Worm (Caenorhabditis elegans): ENCODE results near the gene F46F2.3.

The F46F2.3 gene

ce11 chrX:15264149-15264548, 4.1 kb upstream of the F46F2.3 start:
- TF ChIP-seq madf-10 (tag; optimal IDR thresholded peaks at IDR 0.05) (no peak), mxl-1 (tag; optimal IDR thresholded peaks at IDR 0.05) (no peak), lin-35 (GFP tag; optimal IDR thresholded peaks at IDR 0.05) (no peak), ztf-3 (GFP tag; optimal IDR thresholded peaks at IDR 0.05) (no peak), die-1 (tag; optimal IDR thresholded peaks at IDR 0.05) (no peak), T07F8.4 (tag; optimal IDR thresholded peaks at IDR 0.05) (no peak), tbx-9 (tag; optimal IDR thresholded peaks at IDR 0.05; ENCODE audit: borderline replicate concordance) (no peak)

ce11 chrX:15262875-15263274, 2.8 kb upstream of the F46F2.3 start:
- TF ChIP-seq snpc-1.1 (tag; optimal IDR thresholded peaks at IDR 0.05; ENCODE audit: insufficient read depth): no peak
- TF ChIP-seq ekl-4 (GFP tag; IDR thresholded peaks at IDR 0.05): no peak
- no peak for TF ChIP-seq madf-6 (GFP tag; IDR thresholded peaks at IDR 0.05)
- TF ChIP-seq ztf-6 (GFP tag; IDR thresholded peaks at IDR 0.05): no peak
- no peak for TF ChIP-seq nfya-1 (tag; optimal IDR thresholded peaks at IDR 0.05; ENCODE audit: borderline replicate concordance, insufficient read depth)
- TF ChIP-seq pbrm-1 (GFP tag; IDR thresholded peaks at IDR 0.05): no peak
- no peak for TF ChIP-seq hsf-1 (GFP tag; IDR thresholded peaks at IDR 0.05)
- no peak for TF ChIP-seq hmg-20 (GFP tag; IDR thresholded peaks at IDR 0.05)
- no peak for TF ChIP-seq rpc-1 (optimal IDR thresholded peaks at IDR 0.05)
- no peak for TF ChIP-seq rpc-1 (tag; optimal IDR thresholded peaks at IDR 0.05)
- TF ChIP-seq nhr-27 (tag; optimal IDR thresholded peaks at IDR 0.05): no peak
- no peak for TF ChIP-seq tbp1 (GFP tag; optimal IDR thresholded peaks at IDR 0.05)
- TF ChIP-seq ccch-3 (GFP tag; optimal IDR thresholded peaks at IDR 0.05): no peak
- TF ChIP-seq F57C9.4 (tag; optimal IDR thresholded peaks at IDR 0.05): no peak
- no peak for TF ChIP-seq zfh-2 (GFP tag; conservative IDR thresholded peaks at IDR 0.05)
- TF ChIP-seq dpff-1 (tag; optimal IDR thresholded peaks at IDR 0.05): no peak
- TF ChIP-seq ceh-79 (tag; optimal IDR thresholded peaks at IDR 0.05): no peak
- TF ChIP-seq ceh-40 (GFP tag; IDR thresholded peaks at IDR 0.05): no peak
- no peak for TF ChIP-seq madf-10 (tag; optimal IDR thresholded peaks at IDR 0.05)
- no peak for TF ChIP-seq F55B11.4 (tag; optimal IDR thresholded peaks at IDR 0.05; ENCODE audit: borderline replicate concordance, insufficient read depth)

ce11 chrX:15262423-15262822, 2.3 kb upstream of the F46F2.3 start, which contains the start of gene F46F2.5:
Gene F46F2.5 (plus strand): TSS chrX:15262723.
- TF ChIP-seq egl-18 (GFP tag; IDR thresholded peaks at IDR 0.05) (no peak), fkh-3 (tag; optimal IDR thresholded peaks at IDR 0.05) (no peak)

ce11 chrX:15246595-15246994, 13.5 kb downstream of the F46F2.3 start:
- TF ChIP-seq madf-3 (GFP tag; IDR thresholded peaks at IDR 0.05) (0 out of 2 replicates have a peak, but pooled peaks have one; percentile 32), Y67H2A.10 (GFP tag; conservative IDR thresholded peaks at IDR 0.05) (no peak), nhr-80 (tag; optimal IDR thresholded peaks at IDR 0.05) (peak; percentile 5), akir-1 (GFP tag; optimal IDR thresholded peaks at IDR 0.05) (no peak)

ce11 chrX:15246182-15246581, 13.9 kb downstream of the F46F2.3 start, which contains the start of gene piki-1:
Gene piki-1 (minus strand): TSS chrX:15246399.
- TF ChIP-seq F39B2.1 (GFP tag; IDR thresholded peaks at IDR 0.05) (no peak), ccch-3 (GFP tag; optimal IDR thresholded peaks at IDR 0.05) (no peak), F57A8.1 (GFP tag; optimal IDR thresholded peaks at IDR 0.05) (no peak), Y67H2A.10 (GFP tag; conservative IDR thresholded peaks at IDR 0.05) (no peak), tlf-1 (GFP tag; optimal IDR thresholded peaks at IDR 0.05) (no peak), lin-26 (GFP tag; IDR thresholded peaks at IDR 0.05) (no peak), C06A6.2 (GFP tag; conservative IDR thresholded peaks at IDR 0.05) (no peak), lir-1 (GFP tag; conservative IDR thresholded peaks at IDR 0.05) (no peak), aptf-2 (GFP tag; conservative IDR thresholded peaks at IDR 0.05) (no peak), hlh-26 (GFP tag; conservative IDR thresholded peaks at IDR 0.05) (no peak)
